Worm (Caenorhabditis elegans) whole organism, late embryonic: ENCODE data around the gene tsp-14.

ENCODE experiments used
- ceh-2 ChIP-seq: sonication (generic microtip); optimal IDR thresholded peaks from 2 replicates; lab custom pipeline; 2016; ENCODE audit warnings: missing genotype, missing genetic modification characterization, missing compliant biosample characterization
- ceh-31 ChIP-seq: sonication (generic microtip); optimal IDR thresholded peaks from 2 replicates; lab custom pipeline; 2016; ENCODE audit warnings: missing genetic modification characterization, missing compliant biosample characterization
- ceh-48 ChIP-seq: sonication (generic microtip); optimal IDR thresholded peaks from 2 replicates; lab custom pipeline; 2016; ENCODE audit warnings: missing genetic modification characterization, inconsistent platforms, missing compliant biosample characterization
- ceh-6 ChIP-seq: fragments of 200-800 bp; sonication (Bioruptor generic); optimal IDR thresholded peaks from 2 replicates; lab custom pipeline; 2018; ENCODE audit warnings: mild to moderate bottlenecking, missing genetic modification characterization, missing compliant biosample characterization
- dve-1 ChIP-seq: sonication (generic microtip); optimal IDR thresholded peaks from 2 replicates; lab custom pipeline; 2017; ENCODE audit warnings: antibody characterized with exemption, mild to moderate bottlenecking, missing genetic modification characterization, missing compliant biosample characterization
- elt-4 ChIP-seq: sonication (generic microtip); optimal IDR thresholded peaks from 2 replicates; lab custom pipeline; 2016; ENCODE audit warnings: missing genetic modification characterization, missing compliant biosample characterization
- ets-4 ChIP-seq: sonication (generic microtip); optimal IDR thresholded peaks from 2 replicates; lab custom pipeline; 2016; ENCODE audit warnings: missing genetic modification characterization, missing compliant biosample characterization
- nfya-1 ChIP-seq: sonication (generic microtip); optimal IDR thresholded peaks from 2 replicates; lab custom pipeline; 2017; ENCODE audit warnings: missing genetic modification characterization, mild to moderate bottlenecking, missing compliant biosample characterization, antibody characterized with exemption, moderate library complexity
- nhr-11 ChIP-seq: fragments of 150-350 bp; optimal IDR thresholded peaks from 2 replicates; lab custom pipeline; 2014; ENCODE audit warnings: missing biosample characterization, missing genetic modification characterization
- pha-4 ChIP-seq: fragments of 150-350 bp; optimal IDR thresholded peaks from 2 replicates; lab custom pipeline; 2018; ENCODE audit warnings: missing biosample characterization, missing genetic modification reagents, missing genetic modification characterization
- pros-1 ChIP-seq: fragments of 150-350 bp; optimal IDR thresholded peaks from 2 replicates; lab custom pipeline; 2014; ENCODE audit warnings: missing biosample characterization, missing genetic modification reagents, missing genetic modification characterization
- ref-2 ChIP-seq: sonication (generic microtip); optimal IDR thresholded peaks from 2 replicates; lab custom pipeline; 2016; ENCODE audit warnings: missing genetic modification characterization, missing compliant biosample characterization
- syd-9 ChIP-seq: sonication (generic microtip); optimal IDR thresholded peaks from 2 replicates; lab custom pipeline; 2016; ENCODE audit warnings: mild to moderate bottlenecking, missing genetic modification characterization, moderate library complexity, missing compliant biosample characterization
- unc-55 ChIP-seq: sonication (generic microtip); optimal IDR thresholded peaks from 2 replicates; lab custom pipeline; 2017; ENCODE audit warnings: missing biosample characterization, missing genetic modification reagents, missing genetic modification characterization

DNA sequence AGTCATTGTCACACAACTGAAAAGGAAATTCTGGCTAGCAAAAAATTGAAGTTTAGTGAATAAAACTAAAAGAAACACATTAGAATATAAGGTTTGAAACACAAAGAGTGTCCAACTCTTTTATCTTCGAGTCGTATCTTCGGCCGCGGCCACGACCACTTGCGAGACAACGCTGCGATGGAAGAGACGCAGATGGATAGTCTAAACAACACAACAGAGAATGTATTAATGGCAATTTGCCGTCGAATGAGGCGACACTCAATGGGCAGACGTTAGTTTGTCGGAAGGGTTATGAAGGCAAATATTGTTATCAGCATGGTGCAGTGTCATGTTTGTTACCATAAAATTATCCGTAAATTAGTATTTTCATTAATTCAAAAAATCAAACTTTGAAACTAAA lies 23.7 kb downstream of the tsp-14 start, which contains the start of gene F39C12.1:
- TF ChIP-seq ceh-48, result no peak
- TF ChIP-seq pha-4 (tag; lab: Kevin White, UChicago), result no peak
- TF ChIP-seq ceh-2 (tag; lab: Kevin White, UChicago), result peak; percentile 52
- TF ChIP-seq ref-2 (tag; lab: Kevin White, UChicago), result no peak
- TF ChIP-seq dve-1 (tag; lab: Kevin White, UChicago), result peak; percentile 11
- no peak for TF ChIP-seq unc-55
- peak; percentile 44 for TF ChIP-seq ets-4 (tag; lab: Kevin White, UChicago)
- no peak for TF ChIP-seq nfya-1 (tag; lab: Kevin White, UChicago)
- TF ChIP-seq syd-9 (tag; lab: Kevin White, UChicago), result no peak
- TF ChIP-seq pros-1 (tag; lab: Kevin White, UChicago), result no peak
- no peak for TF ChIP-seq elt-4 (tag; lab: Kevin White, UChicago)
- peak; percentile 65 for TF ChIP-seq ceh-31
- TF ChIP-seq nhr-11, result no peak
- no peak for TF ChIP-seq ceh-6 (GFP tag; lab: Kevin White, UChicago)
